Worm (Caenorhabditis elegans): ENCODE results near the gene frpr-4.

The frpr-4 gene

DNA sequence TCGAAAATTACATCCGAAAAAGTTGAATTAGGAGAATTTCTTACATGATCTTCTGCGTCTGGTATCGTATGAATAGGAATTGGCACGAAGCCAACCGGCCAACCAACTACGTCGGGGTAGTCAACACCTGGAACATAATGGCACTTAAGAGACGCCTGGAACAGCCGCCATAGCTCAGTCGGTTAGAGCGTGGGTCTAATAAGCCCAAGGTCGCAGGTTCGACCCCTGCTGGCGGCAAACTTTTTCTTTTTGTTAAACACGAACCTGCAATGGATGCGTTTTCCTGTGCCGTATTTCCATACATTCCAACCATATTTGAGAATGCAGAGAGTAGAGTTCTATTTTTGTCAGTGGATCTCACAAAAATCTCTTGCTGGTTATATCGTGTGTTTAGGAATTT, 17.6 kb downstream of the frpr-4 start (continued):
- TF ChIP-seq zip-11 (GFP tag; IDR thresholded peaks at IDR 0.05) (no peak), lim-7 (GFP tag; IDR thresholded peaks at IDR 0.05) (no peak), nhr-77 (tag; optimal IDR thresholded peaks at IDR 0.05) (no peak), mdt-29 (GFP tag; IDR thresholded peaks at IDR 0.05) (no peak), saeg-2 (GFP tag; IDR thresholded peaks at IDR 0.05) (no peak), fos-1 (tag; optimal IDR thresholded peaks at IDR 0.05) (no peak), daf-16 (GFP tag; optimal IDR thresholded peaks at IDR 0.05) (no peak), daf-16 (tag; optimal IDR thresholded peaks at IDR 0.05) (no peak), madf-9 (GFP tag; conservative IDR thresholded peaks at IDR 0.05) (no peak), madf-5 (GFP tag; IDR thresholded peaks at IDR 0.05) (no peak), nhr-41 (GFP tag; IDR thresholded peaks at IDR 0.05) (no peak), F10B5.3 (tag; optimal IDR thresholded peaks at IDR 0.05) (no peak), Y105C5A.15 (GFP tag; IDR thresholded peaks at IDR 0.05) (no peak), F49E8.2 (tag; optimal IDR thresholded peaks at IDR 0.05; ENCODE audit: borderline replicate concordance) (no peak), Y75B8A.6 (GFP tag; IDR thresholded peaks at IDR 0.05) (no peak), ZK546.5 (tag; optimal IDR thresholded peaks at IDR 0.05) (no peak), tag-97 (GFP tag; IDR thresholded peaks at IDR 0.05) (no peak), nhr-76 (tag; optimal IDR thresholded peaks at IDR 0.05) (no peak), pqm-1 (tag; optimal IDR thresholded peaks at IDR 0.05) (no peak), aha-1 (tag) (peak; percentile 93), jun-1 (tag; optimal IDR thresholded peaks at IDR 0.05) (no peak), set-16 (GFP tag; IDR thresholded peaks at IDR 0.05) (no peak), F44E2.7 (GFP tag; IDR thresholded peaks at IDR 0.05) (no peak), hmg-1.1 (GFP tag; IDR thresholded peaks at IDR 0.05) (no peak), zip-2 (tag; optimal IDR thresholded peaks at IDR 0.05) (no peak), ceh-62 (tag; optimal IDR thresholded peaks at IDR 0.05) (no peak), D1046.2 (GFP tag; IDR thresholded peaks at IDR 0.05) (no peak), tra-1 (GFP tag; IDR thresholded peaks at IDR 0.05) (peak; percentile 52; the same call in 1 of the 2 replicates), Y48G9A.11 (GFP tag; IDR thresholded peaks at IDR 0.05) (peak; percentile 58), daf-19 (GFP tag; conservative IDR thresholded peaks at IDR 0.05) (no peak), ceh-44 (GFP tag; IDR thresholded peaks at IDR 0.05) (no peak), hlh-30 (tag; optimal IDR thresholded peaks at IDR 0.05; ENCODE audit: insufficient read depth) (no peak), daf-8 (GFP tag; IDR thresholded peaks at IDR 0.05) (no peak), duxl-1 (tag; optimal IDR thresholded peaks at IDR 0.05; ENCODE audit: poor library complexity) (no peak), lin-1 (GFP tag; IDR thresholded peaks at IDR 0.05) (no peak), mep-1 (tag; optimal IDR thresholded peaks at IDR 0.05) (no peak), lsy-2 (tag; optimal IDR thresholded peaks at IDR 0.05) (no peak), hif-1 (tag; optimal IDR thresholded peaks at IDR 0.05) (no peak), hlh-11 (tag; optimal IDR thresholded peaks at IDR 0.05) (no peak), snpc-1.2 (GFP tag; IDR thresholded peaks at IDR 0.05) (no peak; the same call in 1 of the 2 replicates), lir-3 (tag; optimal IDR thresholded peaks at IDR 0.05) (no peak), nhr-111 (GFP tag; optimal IDR thresholded peaks at IDR 0.05) (no peak), ceh-32 (tag; optimal IDR thresholded peaks at IDR 0.05; ENCODE audit: poor library complexity) (no peak), lin-38 (GFP tag; IDR thresholded peaks at IDR 0.05) (no peak; the same call in 1 of the 2 replicates), sdz-12 (GFP tag; optimal IDR thresholded peaks at IDR 0.05) (no peak), nhr-28 (tag; optimal IDR thresholded peaks at IDR 0.05) (no peak), ama-1 (optimal IDR thresholded peaks at IDR 0.05) (no peak), nhr-237 (tag; optimal IDR thresholded peaks at IDR 0.05) (no peak), aly-2 (tag; optimal IDR thresholded peaks at IDR 0.05) (no peak), F37D6.2 (tag; optimal IDR thresholded peaks at IDR 0.05) (no peak), dmd-6 (GFP tag; IDR thresholded peaks at IDR 0.05) (peak; percentile 53), ZK337.2 (GFP tag; IDR thresholded peaks at IDR 0.05) (no peak), lin-13 (GFP tag; optimal IDR thresholded peaks at IDR 0.05) (no peak)

All from whole organism, L4 larva.